Fruit fly (Drosophila melanogaster): ENCODE measurements around the gene Or65a.

Gene Or65a

DNA sequence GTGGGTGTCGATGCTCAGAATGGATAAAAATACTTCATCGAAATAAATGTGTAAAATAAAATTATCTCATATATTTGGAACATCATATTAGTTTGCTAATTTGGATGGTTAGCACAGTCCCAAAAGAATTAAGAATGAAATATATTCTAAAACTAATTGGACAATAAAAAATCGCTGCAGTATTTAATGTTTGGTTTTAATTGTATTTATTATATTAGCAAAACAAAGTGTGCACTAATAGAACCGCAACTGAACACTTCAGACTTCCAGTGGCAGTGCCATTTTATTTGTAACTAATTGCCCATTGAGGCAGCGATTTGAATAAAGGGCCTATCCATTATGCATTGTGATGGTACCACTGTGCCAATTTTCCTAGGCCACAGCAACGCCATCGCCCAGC, 34.6 kb downstream of the Or65a start (continued):
- TF ChIP-seq dsx (GFP tag; optimal IDR thresholded peaks at IDR 0.05; ENCODE audit: poor library complexity, severe bottlenecking) (peak; percentile 48), esn (GFP tag; optimal IDR thresholded peaks at IDR 0.05) (no peak), CG6163 (GFP tag; IDR thresholded peaks at IDR 0.05) (no peak), Smox (GFP tag; optimal IDR thresholded peaks at IDR 0.05) (no peak), Hr4 (GFP tag; optimal IDR thresholded peaks at IDR 0.05) (no peak), Met (GFP tag; optimal IDR thresholded peaks at IDR 0.05) (no peak), Sox102F (GFP tag; optimal IDR thresholded peaks at IDR 0.05) (no peak), Lpt (GFP tag; optimal IDR thresholded peaks at IDR 0.05) (no peak), OdsH (GFP tag; optimal IDR thresholded peaks at IDR 0.05) (peak; percentile 29), ss (GFP tag; optimal IDR thresholded peaks at IDR 0.05) (peak; percentile 9 to 33), lz (GFP tag; optimal IDR thresholded peaks at IDR 0.05) (no peak), Hr39 (GFP tag; optimal IDR thresholded peaks at IDR 0.05) (no peak), CG8319 (GFP tag; optimal IDR thresholded peaks at IDR 0.05) (no peak), CG6276 (GFP tag; optimal IDR thresholded peaks at IDR 0.05) (peak; percentile 10), CG9139 (GFP tag; optimal IDR thresholded peaks at IDR 0.05) (no peak), topi (GFP tag; optimal IDR thresholded peaks at IDR 0.05) (no peak), CG11902 (GFP tag; optimal IDR thresholded peaks at IDR 0.05) (no peak), CG6792 (GFP tag; optimal IDR thresholded peaks at IDR 0.05) (no peak), Sox14 (GFP tag; optimal IDR thresholded peaks at IDR 0.05) (peak; percentile 38), fd59A (GFP tag; optimal IDR thresholded peaks at IDR 0.05) (peak; percentile 49), CG34406 (GFP tag; optimal IDR thresholded peaks at IDR 0.05) (no peak), CG3919 (GFP tag; optimal IDR thresholded peaks at IDR 0.05) (peak; percentile 24), CG15336 (GFP tag; IDR thresholded peaks at IDR 0.05) (no peak), cyc (GFP tag; optimal IDR thresholded peaks at IDR 0.05) (no peak), salr (GFP tag; optimal IDR thresholded peaks at IDR 0.05) (peak in 1 of 2 experiments; percentile 52), CG11294 (GFP tag; IDR thresholded peaks at IDR 0.05) (no peak), CG3032 (tag; optimal IDR thresholded peaks at IDR 0.05) (peak; percentile 41), CG32006 (GFP tag; optimal IDR thresholded peaks at IDR 0.05) (peak; percentile 43), pdm3 (GFP tag; optimal IDR thresholded peaks at IDR 0.05) (peak; percentile 19)

DNA sequence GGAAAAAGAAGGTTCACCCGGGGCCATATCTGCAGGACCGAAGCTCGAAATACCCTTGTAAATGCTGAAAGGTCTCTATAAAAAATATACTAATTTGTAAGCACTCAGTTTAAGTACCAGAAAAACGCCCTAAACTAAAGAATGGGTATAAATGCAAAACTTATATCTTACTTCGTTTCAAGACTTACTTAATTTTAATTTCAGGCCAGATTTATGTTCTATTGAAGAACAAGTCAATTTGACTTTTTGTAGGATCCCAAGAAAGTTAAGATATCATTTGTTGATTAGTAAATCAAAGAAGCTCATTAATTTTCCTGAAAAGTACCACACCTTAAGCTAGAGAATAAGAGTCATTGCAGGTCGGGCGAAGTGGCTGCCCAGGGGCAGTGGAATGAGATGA, 36.7 kb downstream of the Or65a start:
- TF ChIP-seq OdsH (GFP tag; optimal IDR thresholded peaks at IDR 0.05) (no peak), Eip93F (GFP tag; optimal IDR thresholded peaks at IDR 0.05) (no peak), salr (GFP tag; optimal IDR thresholded peaks at IDR 0.05) (no peak), esn (GFP tag; optimal IDR thresholded peaks at IDR 0.05) (peak; percentile 37), CG6854 (GFP tag; optimal IDR thresholded peaks at IDR 0.05) (no peak), CG4318 (GFP tag; optimal IDR thresholded peaks at IDR 0.05) (no peak), Lpt (GFP tag; optimal IDR thresholded peaks at IDR 0.05) (no peak), CG6163 (GFP tag; IDR thresholded peaks at IDR 0.05) (no peak), Sox15 (GFP tag; optimal IDR thresholded peaks at IDR 0.05) (no peak), CG9139 (GFP tag; optimal IDR thresholded peaks at IDR 0.05) (no peak), CG31627 (GFP tag; optimal IDR thresholded peaks at IDR 0.05) (peak; percentile 28), pdm3 (GFP tag; optimal IDR thresholded peaks at IDR 0.05) (no peak), CG34406 (GFP tag; optimal IDR thresholded peaks at IDR 0.05) (no peak), CG11762 (GFP tag; optimal IDR thresholded peaks at IDR 0.05; ENCODE audit: insufficient read depth) (no peak), CG3919 (GFP tag; optimal IDR thresholded peaks at IDR 0.05) (no peak), CG8319 (GFP tag; optimal IDR thresholded peaks at IDR 0.05) (no peak), CG3032 (tag; optimal IDR thresholded peaks at IDR 0.05) (no peak), lz (GFP tag; optimal IDR thresholded peaks at IDR 0.05) (peak; percentile 15), CG11294 (GFP tag; IDR thresholded peaks at IDR 0.05) (no peak), Sox14 (GFP tag; optimal IDR thresholded peaks at IDR 0.05) (no peak), Gug (GFP tag; IDR thresholded peaks at IDR 0.05) (no peak), CG16779 (tag; optimal IDR thresholded peaks at IDR 0.05) (no peak), CG15336 (GFP tag; IDR thresholded peaks at IDR 0.05) (no peak), Met (GFP tag; optimal IDR thresholded peaks at IDR 0.05) (peak; percentile 29), CG10669 (GFP tag; optimal IDR thresholded peaks at IDR 0.05) (no peak), Hr38 (GFP tag; optimal IDR thresholded peaks at IDR 0.05) (no peak), ss (GFP tag; optimal IDR thresholded peaks at IDR 0.05) (no peak), CG6808 (GFP tag; optimal IDR thresholded peaks at IDR 0.05) (no peak), spab (GFP tag; optimal IDR thresholded peaks at IDR 0.05) (no peak), Smox (GFP tag; optimal IDR thresholded peaks at IDR 0.05) (peak; percentile 8), CG6276 (GFP tag; optimal IDR thresholded peaks at IDR 0.05) (no peak), fd59A (GFP tag; optimal IDR thresholded peaks at IDR 0.05) (no peak), achi (GFP tag; optimal IDR thresholded peaks at IDR 0.05) (no peak), Hr4 (GFP tag; optimal IDR thresholded peaks at IDR 0.05) (no peak), CG11902 (GFP tag; optimal IDR thresholded peaks at IDR 0.05) (no peak), Ets96B (tag; optimal IDR thresholded peaks at IDR 0.05) (no peak), fd85E (GFP tag; optimal IDR thresholded peaks at IDR 0.05) (no peak), CG8632 (GFP tag; optimal IDR thresholded peaks at IDR 0.05) (no peak), Blimp-1 (GFP tag; optimal IDR thresholded peaks at IDR 0.05) (no peak), topi (GFP tag; optimal IDR thresholded peaks at IDR 0.05) (peak; percentile 26), dsx (GFP tag; optimal IDR thresholded peaks at IDR 0.05; ENCODE audit: poor library complexity, severe bottlenecking) (no peak)
